Worm (Caenorhabditis elegans): ENCODE measurements around the gene wdr-37.

Gene wdr-37

DNA sequence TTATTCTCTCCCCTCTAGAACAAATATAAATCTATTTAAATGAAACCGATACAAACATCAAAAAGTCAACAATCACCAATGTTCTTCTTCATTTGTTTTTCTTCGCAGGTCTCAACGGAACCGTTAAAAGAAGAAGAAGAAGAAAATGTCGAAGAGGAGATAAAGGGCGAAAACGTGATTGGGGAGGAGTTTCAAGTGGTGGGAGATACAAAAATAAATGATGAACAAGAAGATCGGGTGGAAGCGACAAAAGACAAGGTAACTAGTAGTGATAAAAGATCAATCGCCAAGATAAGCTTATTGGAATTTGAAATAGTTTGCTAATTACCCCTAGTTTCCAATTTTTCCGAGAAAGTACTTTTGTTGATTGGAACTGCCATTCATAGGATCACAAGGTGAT, 49.7 kb downstream of the wdr-37 start:
- TF ChIP-seq daf-8 (GFP tag; IDR thresholded peaks at IDR 0.05) (no peak), attf-4 (tag; optimal IDR thresholded peaks at IDR 0.05) (no peak), lin-13 (GFP tag; optimal IDR thresholded peaks at IDR 0.05) (no peak), fkh-10 (GFP tag; optimal IDR thresholded peaks at IDR 0.05) (no peak), mes-2 (tag; optimal IDR thresholded peaks at IDR 0.05; ENCODE audit: poor library complexity, severe bottlenecking) (no peak), F49E8.2 (tag; optimal IDR thresholded peaks at IDR 0.05; ENCODE audit: borderline replicate concordance) (no peak), ctbp-1 (GFP tag; IDR thresholded peaks at IDR 0.05) (no peak), unc-62 (GFP tag; optimal IDR thresholded peaks at IDR 0.05 in 1 of 2) (peak in 1 of 2 experiments; percentile 61), unc-62 (tag; optimal IDR thresholded peaks at IDR 0.05) (no peak), nhr-28 (tag; optimal IDR thresholded peaks at IDR 0.05) (peak; percentile 48), dmd-6 (GFP tag; IDR thresholded peaks at IDR 0.05) (0 out of 2 replicates have a peak, but pooled peaks have one; percentile 12), tra-1 (GFP tag; IDR thresholded peaks at IDR 0.05) (no peak), aha-1 (tag) (peak; percentile 42), lir-3 (tag; optimal IDR thresholded peaks at IDR 0.05) (no peak), daf-12 (tag; optimal IDR thresholded peaks at IDR 0.05) (no peak), lin-29 (GFP tag; IDR thresholded peaks at IDR 0.05) (peak; percentile 9; the same call in 1 of the 2 replicates), php-3 (GFP tag; IDR thresholded peaks at IDR 0.05) (no peak), nhr-41 (GFP tag; IDR thresholded peaks at IDR 0.05) (no peak), hmg-1.1 (GFP tag; IDR thresholded peaks at IDR 0.05) (no peak), lim-7 (GFP tag; IDR thresholded peaks at IDR 0.05) (no peak), zfp-3 (GFP tag; conservative IDR thresholded peaks at IDR 0.05) (no peak), cey-2 (tag; optimal IDR thresholded peaks at IDR 0.05; ENCODE audit: borderline replicate concordance, insufficient read depth) (peak; percentile 6), daf-19 (GFP tag; conservative IDR thresholded peaks at IDR 0.05) (no peak), mdl-1 (tag; optimal IDR thresholded peaks at IDR 0.05) (peak in 1 of 2 experiments; percentile 32), hlh-30 (tag; optimal IDR thresholded peaks at IDR 0.05; ENCODE audit: insufficient read depth) (peak; percentile 18), dve-1 (tag; optimal IDR thresholded peaks at IDR 0.05; ENCODE audit: insufficient read depth) (peak; percentile 23)
